Worm (Caenorhabditis elegans): Measurements from ENCODE around the gene isw-1.

Gene isw-1

ce11 chrIII:6709983-6710382, at the start of gene isw-1:
isw-1 (minus strand) TSS chrIII:6710100.
- TF ChIP-seq F13C5.2 (tag; optimal IDR thresholded peaks at IDR 0.05): peak; percentile 57
- TF ChIP-seq aly-1 (tag; optimal IDR thresholded peaks at IDR 0.05): no peak

DNA sequence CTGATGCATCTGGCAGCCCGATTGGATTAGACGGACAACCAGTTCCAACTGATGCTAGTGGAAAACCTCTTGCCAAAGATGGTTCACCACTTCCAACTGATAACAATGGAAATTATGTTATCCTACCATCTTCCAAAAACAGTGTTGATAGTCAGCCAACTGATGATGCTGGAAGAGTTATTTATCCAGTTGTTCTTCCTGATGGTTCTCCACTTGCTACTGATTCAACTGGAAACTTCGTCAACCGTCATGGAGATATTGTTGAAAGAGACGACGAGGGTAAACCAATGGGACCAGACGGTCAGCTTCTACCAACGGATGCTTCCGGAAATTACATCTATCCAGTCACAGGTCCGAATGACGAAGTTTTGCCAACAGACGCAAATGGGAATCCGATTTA, 46.9 kb upstream of the isw-1 start:
- no peak for TF ChIP-seq ets-7 (tag; optimal IDR thresholded peaks at IDR 0.05)
- TF ChIP-seq ceh-13 (GFP tag; optimal IDR thresholded peaks at IDR 0.05): no peak
- TF ChIP-seq ceh-36 (tag; optimal IDR thresholded peaks at IDR 0.05): no peak
- no peak for TF ChIP-seq ama-1 (optimal IDR thresholded peaks at IDR 0.05)
- no peak for TF ChIP-seq sea-1 (GFP tag; conservative IDR thresholded peaks at IDR 0.05)
- no peak for TF ChIP-seq F13C5.2 (tag; optimal IDR thresholded peaks at IDR 0.05)
- no peak for TF ChIP-seq hmg-4 (GFP tag; optimal IDR thresholded peaks at IDR 0.05)
- no peak for TF ChIP-seq hmbx-1 (tag; optimal IDR thresholded peaks at IDR 0.05)
- no peak for TF ChIP-seq tbx-11 (GFP tag; IDR thresholded peaks at IDR 0.05)
- no peak for TF ChIP-seq tbx-37 (GFP tag; conservative IDR thresholded peaks at IDR 0.05)
- no peak for TF ChIP-seq B0310.2 (tag; optimal IDR thresholded peaks at IDR 0.05)
- no peak for TF ChIP-seq tra-4 (tag; optimal IDR thresholded peaks at IDR 0.05)
- no peak for TF ChIP-seq pes-1 (GFP tag; IDR thresholded peaks at IDR 0.05)
- TF ChIP-seq aly-1 (tag; optimal IDR thresholded peaks at IDR 0.05): no peak
- TF ChIP-seq hnd-1 (tag; optimal IDR thresholded peaks at IDR 0.05): no peak

ce11 chrIII:6752612-6753011, 42.7 kb upstream of the isw-1 start:
- no peak for TF ChIP-seq sea-1 (GFP tag; conservative IDR thresholded peaks at IDR 0.05)
- TF ChIP-seq scrt-1 (GFP tag; IDR thresholded peaks at IDR 0.05): no peak
- TF ChIP-seq tbx-37 (GFP tag; conservative IDR thresholded peaks at IDR 0.05): no peak

DNA sequence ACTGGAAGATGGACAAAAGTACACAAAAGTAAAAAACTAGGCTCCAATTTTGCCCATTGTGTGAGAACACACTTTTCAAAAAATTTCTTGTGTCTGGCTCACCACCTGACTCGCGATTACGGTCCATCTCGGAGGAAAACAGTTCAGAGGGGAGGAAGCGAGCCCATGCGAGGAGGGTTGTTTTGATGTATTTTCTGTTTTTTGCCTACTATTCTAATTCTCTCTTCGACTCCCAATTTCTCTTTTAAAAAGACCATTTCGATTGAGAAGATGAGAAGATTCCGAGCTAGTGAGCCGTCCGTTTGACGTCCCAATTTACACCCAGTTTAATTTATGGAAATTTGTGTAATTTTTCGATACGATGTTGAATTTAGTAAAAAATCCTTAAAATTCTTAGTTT, 36.8 kb upstream of the isw-1 start:
- TF ChIP-seq ama-1 (optimal IDR thresholded peaks at IDR 0.05) (no peak), scrt-1 (GFP tag; IDR thresholded peaks at IDR 0.05) (no peak), hmg-4 (GFP tag; optimal IDR thresholded peaks at IDR 0.05) (no peak), ceh-36 (tag; optimal IDR thresholded peaks at IDR 0.05) (no peak), aly-1 (tag; optimal IDR thresholded peaks at IDR 0.05) (no peak), pes-1 (GFP tag; IDR thresholded peaks at IDR 0.05) (no peak), hnd-1 (tag; optimal IDR thresholded peaks at IDR 0.05) (no peak), flt-1 (GFP tag; IDR thresholded peaks at IDR 0.05) (no peak), tbx-11 (GFP tag; IDR thresholded peaks at IDR 0.05) (no peak), sea-1 (GFP tag; conservative IDR thresholded peaks at IDR 0.05) (no peak), B0310.2 (tag; optimal IDR thresholded peaks at IDR 0.05) (no peak), ets-7 (tag; optimal IDR thresholded peaks at IDR 0.05) (no peak), tbx-37 (GFP tag; conservative IDR thresholded peaks at IDR 0.05) (no peak)

ce11 chrIII:6746008-6746407, 36.1 kb upstream of the isw-1 start, which contains the start of gene dig-1:
dig-1 (plus strand) TSS chrIII:6746308.
- TF ChIP-seq flt-1 (GFP tag; IDR thresholded peaks at IDR 0.05) (no peak), pes-1 (GFP tag; IDR thresholded peaks at IDR 0.05) (no peak), ama-1 (optimal IDR thresholded peaks at IDR 0.05) (no peak), aly-1 (tag; optimal IDR thresholded peaks at IDR 0.05) (no peak), F13C5.2 (tag; optimal IDR thresholded peaks at IDR 0.05) (no peak), sea-1 (GFP tag; conservative IDR thresholded peaks at IDR 0.05) (no peak), ceh-13 (GFP tag; optimal IDR thresholded peaks at IDR 0.05) (no peak), tbx-11 (GFP tag; IDR thresholded peaks at IDR 0.05) (no peak), tra-4 (tag; optimal IDR thresholded peaks at IDR 0.05) (no peak), B0310.2 (tag; optimal IDR thresholded peaks at IDR 0.05) (no peak), hmbx-1 (tag; optimal IDR thresholded peaks at IDR 0.05) (no peak), ceh-36 (tag; optimal IDR thresholded peaks at IDR 0.05) (no peak), hmg-4 (GFP tag; optimal IDR thresholded peaks at IDR 0.05) (no peak), tbx-37 (GFP tag; conservative IDR thresholded peaks at IDR 0.05) (no peak), hnd-1 (tag; optimal IDR thresholded peaks at IDR 0.05) (no peak)

ce11 chrIII:6742597-6742996, 32.7 kb upstream of the isw-1 start:
- TF ChIP-seq tbx-37 (GFP tag; conservative IDR thresholded peaks at IDR 0.05): no peak
- no peak for TF ChIP-seq hnd-1 (tag; optimal IDR thresholded peaks at IDR 0.05)
- no peak for TF ChIP-seq ama-1 (optimal IDR thresholded peaks at IDR 0.05)
- TF ChIP-seq sea-1 (GFP tag; conservative IDR thresholded peaks at IDR 0.05): no peak
- no peak for TF ChIP-seq tra-4 (tag; optimal IDR thresholded peaks at IDR 0.05)
- no peak for TF ChIP-seq B0310.2 (tag; optimal IDR thresholded peaks at IDR 0.05)
- TF ChIP-seq ceh-36 (tag; optimal IDR thresholded peaks at IDR 0.05): no peak
- no peak for TF ChIP-seq aly-1 (tag; optimal IDR thresholded peaks at IDR 0.05)
- TF ChIP-seq pes-1 (GFP tag; IDR thresholded peaks at IDR 0.05): no peak
- TF ChIP-seq hmg-4 (GFP tag; optimal IDR thresholded peaks at IDR 0.05): no peak
- TF ChIP-seq scrt-1 (GFP tag; IDR thresholded peaks at IDR 0.05): no peak
- no peak for TF ChIP-seq ets-7 (tag; optimal IDR thresholded peaks at IDR 0.05)
- TF ChIP-seq hmbx-1 (tag; optimal IDR thresholded peaks at IDR 0.05): no peak
- no peak for TF ChIP-seq F13C5.2 (tag; optimal IDR thresholded peaks at IDR 0.05)
- TF ChIP-seq ceh-13 (GFP tag; optimal IDR thresholded peaks at IDR 0.05): no peak

DNA sequence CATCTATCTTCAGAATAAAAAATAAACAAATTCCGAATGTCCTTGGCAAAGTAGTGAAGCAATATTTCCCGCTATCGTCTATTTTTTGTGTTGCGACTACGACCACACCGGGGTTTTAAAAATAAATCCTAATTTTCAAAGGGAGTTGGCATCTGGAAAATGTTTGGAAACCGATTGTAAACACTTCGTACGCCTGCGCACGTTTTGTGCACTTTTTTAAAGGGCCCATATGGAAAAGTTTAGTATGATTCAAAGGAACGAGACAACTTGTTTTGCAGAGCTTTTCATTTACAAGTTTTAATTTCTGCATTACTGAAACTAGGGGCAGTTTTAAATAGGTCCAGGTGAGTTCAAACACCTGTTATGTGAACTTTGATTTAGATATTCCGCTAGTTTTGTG, 30.2 kb upstream of the isw-1 start:
- TF ChIP-seq B0310.2 (tag; optimal IDR thresholded peaks at IDR 0.05) (no peak), ets-7 (tag; optimal IDR thresholded peaks at IDR 0.05) (no peak), hnd-1 (tag; optimal IDR thresholded peaks at IDR 0.05) (no peak), aly-1 (tag; optimal IDR thresholded peaks at IDR 0.05) (no peak), hmbx-1 (tag; optimal IDR thresholded peaks at IDR 0.05) (no peak), scrt-1 (GFP tag; IDR thresholded peaks at IDR 0.05) (no peak), tra-4 (tag; optimal IDR thresholded peaks at IDR 0.05) (no peak), flt-1 (GFP tag; IDR thresholded peaks at IDR 0.05) (no peak), sea-1 (GFP tag; conservative IDR thresholded peaks at IDR 0.05) (no peak), F13C5.2 (tag; optimal IDR thresholded peaks at IDR 0.05) (no peak)

- no peak for TF ChIP-seq tbx-37 (GFP tag; conservative IDR thresholded peaks at IDR 0.05)
Measured at ce11 chrIII:6736971-6737370, 27.1 kb upstream of the isw-1 start, which contains the start of gene K07E12.2. K07E12.2 (plus strand) TSS chrIII:6737271.
